Worm (Caenorhabditis elegans) whole organism, L2 larva: ENCODE results near the gene R08F11.1.

ENCODE experiments used
- C34F6.9 ChIP-seq: fragments of 150-350 bp; optimal IDR thresholded peaks from 2 replicates; lab custom pipeline; 2014; ENCODE audit warnings: missing biosample characterization, missing genetic modification characterization
- R02D3.7 ChIP-seq: fragments of 150-350 bp; optimal IDR thresholded peaks from 2 replicates; lab custom pipeline; 2014; ENCODE audit warnings: missing biosample characterization, missing genetic modification characterization
- Y55F3AM.14 ChIP-seq: fragments of 200-800 bp; sonication (Bioruptor generic); optimal IDR thresholded peaks from 2 replicates; lab custom pipeline; 2018; ENCODE audit warnings: mild to moderate bottlenecking, missing genetic modification characterization, missing compliant biosample characterization
- ZK546.5 ChIP-seq: sonication (generic microtip); optimal IDR thresholded peaks from 2 replicates; lab custom pipeline; 2017; ENCODE audit warnings: missing biosample characterization, missing genetic modification characterization
- alr-1 ChIP-seq: fragments of 150-350 bp; optimal IDR thresholded peaks from 2 replicates; lab custom pipeline; 2014; ENCODE audit warnings: missing biosample characterization, missing genetic modification characterization
- aly-2 ChIP-seq: fragments of 150-350 bp; optimal IDR thresholded peaks from 2 replicates; lab custom pipeline; 2014; ENCODE audit warnings: missing biosample characterization, missing genetic modification characterization
- ama-1 ChIP-seq: fragments of 150-350 bp; optimal IDR thresholded peaks from 2 replicates; lab custom pipeline; 2018; ENCODE audit warnings: inconsistent platforms
- blmp-1 ChIP-seq: sonication (generic microtip); optimal IDR thresholded peaks from 2 replicates; lab custom pipeline; 2017; ENCODE audit warnings: missing genetic modification characterization, mild to moderate bottlenecking, missing compliant biosample characterization, antibody characterized with exemption, moderate library complexity; ENCODE audit not compliant: insufficient read depth
- ceh-82 ChIP-seq: fragments of 150-350 bp; optimal IDR thresholded peaks from 2 replicates; lab custom pipeline; 2014; ENCODE audit warnings: missing biosample characterization, missing genetic modification characterization
- crh-2 ChIP-seq: sonication (generic microtip); optimal IDR thresholded peaks from 2 replicates; lab custom pipeline; 2017; ENCODE audit warnings: missing biosample characterization, missing genetic modification characterization
- egl-27 ChIP-seq: sonication (generic microtip); optimal IDR thresholded peaks from 3 replicates; lab custom pipeline; 2017; ENCODE audit warnings: missing biosample characterization, missing genetic modification reagents, missing genetic modification characterization
- elt-3 ChIP-seq: sonication (generic microtip); optimal IDR thresholded peaks from 2 replicates; lab custom pipeline; 2017; ENCODE audit warnings: missing biosample characterization, missing genetic modification characterization
- fos-1 ChIP-seq: fragments of 150-350 bp; optimal IDR thresholded peaks from 2 replicates; lab custom pipeline; 2014; ENCODE audit warnings: missing biosample characterization, missing genetic modification characterization
- gmeb-1 ChIP-seq: fragments of 150-350 bp; optimal IDR thresholded peaks from 2 replicates; lab custom pipeline; 2014; ENCODE audit warnings: missing biosample characterization, missing genetic modification characterization
- lin-11 ChIP-seq: fragments of 150-350 bp; sonication (generic microtip); optimal IDR thresholded peaks from 2 replicates; lab custom pipeline; 2014; ENCODE audit warnings: missing biosample characterization, missing genetic modification characterization, inconsistent platforms, mixed read lengths
- lin-13 ChIP-seq: fragments of 150-350 bp; optimal IDR thresholded peaks from 2 replicates; lab custom pipeline; 2014; ENCODE audit warnings: missing biosample characterization, missing genetic modification reagents, missing genetic modification characterization
- lin-39 ChIP-seq: fragments of 150-350 bp; optimal IDR thresholded peaks from 2 replicates; lab custom pipeline; 2014; ENCODE audit warnings: missing biosample characterization, missing genetic modification reagents, missing genetic modification characterization
- mab-5 ChIP-seq: fragments of 150-350 bp; optimal IDR thresholded peaks from 2 replicates; lab custom pipeline; 2014; ENCODE audit warnings: missing biosample characterization, missing genetic modification characterization
- mdl-1 ChIP-seq, 2 experiments: fragments of 150-350 bp in 1 of 2; sonication (generic microtip) in 1 of 2; optimal IDR thresholded peaks; 2 replicates each; lab custom pipeline; 2017; ENCODE audit warnings: missing biosample characterization in 2 of 2, missing genetic modification characterization in 2 of 2
- nhr-11 ChIP-seq: fragments of 150-350 bp; optimal IDR thresholded peaks from 2 replicates; lab custom pipeline; 2014; ENCODE audit warnings: missing biosample characterization, missing genetic modification characterization
- nhr-129 ChIP-seq: fragments of 150-350 bp; optimal IDR thresholded peaks from 2 replicates; lab custom pipeline; 2014; ENCODE audit warnings: missing biosample characterization, missing genetic modification characterization
- nhr-23 ChIP-seq: fragments of 150-350 bp; optimal IDR thresholded peaks from 2 replicates; lab custom pipeline; 2014; ENCODE audit warnings: missing biosample characterization, missing genetic modification reagents, missing genetic modification characterization
- nhr-237 ChIP-seq: fragments of 150-350 bp; optimal IDR thresholded peaks from 2 replicates; lab custom pipeline; 2014; ENCODE audit warnings: missing biosample characterization, missing genetic modification characterization
- nhr-25 ChIP-seq: fragments of 150-350 bp; sonication (generic microtip); optimal IDR thresholded peaks from 3 replicates; lab custom pipeline; 2014; ENCODE audit warnings: missing biosample characterization, missing genetic modification characterization
- nhr-6 ChIP-seq: fragments of 150-350 bp; optimal IDR thresholded peaks from 2 replicates; lab custom pipeline; 2014; ENCODE audit warnings: missing biosample characterization, missing genetic modification characterization
- skn-1 ChIP-seq: sonication (generic microtip); optimal IDR thresholded peaks from 2 replicates; lab custom pipeline; 2017; ENCODE audit warnings: missing biosample characterization, missing genetic modification characterization
- sma-3 ChIP-seq: sonication (generic microtip); optimal IDR thresholded peaks from 2 replicates; lab custom pipeline; 2016; ENCODE audit warnings: missing genetic modification reagents, missing genetic modification characterization, missing compliant biosample characterization
- sma-9 ChIP-seq, 2 experiments: fragments of 150-350 bp in 1 of 2; sonication (generic microtip) in 1 of 2; optimal IDR thresholded peaks; 2 replicates each; lab custom pipeline; 2014 to 2016; ENCODE audit warnings: missing genetic modification characterization in 2 of 2, mild to moderate bottlenecking in 1 of 2, missing biosample characterization in 1 of 2, missing compliant biosample characterization in 1 of 2, missing genetic modification reagents in 1 of 2, moderate library complexity in 1 of 2
- unc-39 ChIP-seq: fragments of 150-350 bp; optimal IDR thresholded peaks from 2 replicates; lab custom pipeline; 2014; ENCODE audit warnings: missing biosample characterization, missing genetic modification characterization
- unc-55 ChIP-seq: fragments of 150-350 bp; sonication (generic microtip); optimal IDR thresholded peaks from 3 replicates; lab custom pipeline; 2014; ENCODE audit warnings: missing biosample characterization, missing genetic modification reagents, missing genetic modification characterization
- ztf-1 ChIP-seq: fragments of 200-800 bp; sonication (Bioruptor generic); conservative IDR thresholded peaks from 2 replicates; pipeline ENCODE4 v1.3.6; 2022; ENCODE audit warnings: missing genetic modification characterization, missing compliant biosample characterization
- ztf-11 ChIP-seq: sonication (generic microtip); optimal IDR thresholded peaks from 2 replicates; lab custom pipeline; 2017; ENCODE audit warnings: missing biosample characterization, missing genetic modification characterization
- ztf-4 ChIP-seq: fragments of 150-350 bp; optimal IDR thresholded peaks from 2 replicates; lab custom pipeline; 2014; ENCODE audit warnings: missing biosample characterization, missing genetic modification characterization

Gene R08F11.1

DNA sequence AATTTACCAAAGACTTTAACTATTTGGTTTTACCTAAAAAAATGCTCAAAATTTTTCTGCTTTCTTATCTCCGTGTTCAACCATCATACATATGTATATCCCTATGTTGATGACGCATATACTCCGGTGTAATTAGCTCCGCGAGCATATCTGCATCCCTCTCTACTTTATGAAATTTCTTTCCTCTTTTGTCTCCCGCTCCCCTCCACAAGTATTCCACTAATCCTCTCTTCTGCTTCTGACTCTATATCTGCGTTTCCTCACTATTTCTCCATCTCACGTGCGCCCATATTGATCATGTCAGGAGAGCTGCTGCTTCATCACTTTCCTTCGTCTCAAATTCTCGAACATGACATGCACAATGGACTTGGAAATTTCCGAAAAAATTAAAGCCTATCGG lies 30.9 kb upstream of the R08F11.1 start, which contains the start of gene H10D18.1:
Gene H10D18.1, plus strand, starts transcription at position 277 of the 400 bp plus-strand sequence.
- TF ChIP-seq unc-55 (peak; percentile 44), lin-11 (peak; percentile 16), nhr-129 (peak; percentile 5), ZK546.5 (tag; lab: Kevin White, UChicago) (no peak), sma-3 (no peak), C34F6.9 (tag; lab: Kevin White, UChicago) (peak; percentile 35), lin-13 (GFP tag; lab: Kevin White, UChicago) (no peak), ztf-4 (tag; lab: Kevin White, UChicago) (no peak), crh-2 (tag; lab: Kevin White, UChicago) (peak; percentile 0), ztf-1 (GFP tag; lab: Robert Waterston, UW) (no peak), R02D3.7 (tag; lab: Kevin White, UChicago) (no peak), sma-9 (GFP tag; optimal IDR thresholded peaks at IDR 0.05; lab: Kevin White, UChicago) (peak; percentile 3), sma-9 (tag; optimal IDR thresholded peaks at IDR 0.05; lab: Kevin White, UChicago) (no peak)

DNA sequence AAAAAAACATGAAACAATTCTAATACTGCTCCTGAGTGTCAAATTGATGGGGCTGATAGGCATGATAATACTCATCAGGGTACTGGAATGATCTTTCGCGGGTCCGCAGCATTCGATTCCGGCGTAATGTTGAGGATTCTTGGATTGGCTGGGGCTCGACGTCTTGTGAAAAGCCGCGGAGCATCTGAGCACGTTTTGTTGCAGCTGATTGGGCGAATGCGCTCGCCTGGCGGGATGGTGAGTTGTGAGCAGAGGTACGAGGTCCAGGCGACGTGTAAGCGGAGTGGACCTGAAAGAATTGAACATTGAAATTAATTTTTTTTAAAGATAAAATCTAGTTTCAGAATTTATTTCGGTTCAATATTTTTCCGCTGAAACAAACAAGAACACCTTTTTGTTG lies 30.0 kb upstream of the R08F11.1 start:
- TF ChIP-seq skn-1 = no peak
- TF ChIP-seq unc-39 (tag; lab: Kevin White, UChicago) = no peak
- no peak for TF ChIP-seq nhr-25 (tag; lab: Kevin White, UChicago)
- no peak for TF ChIP-seq sma-9 (GFP tag; optimal IDR thresholded peaks at IDR 0.05; lab: Kevin White, UChicago)
- no peak for TF ChIP-seq sma-9 (tag; optimal IDR thresholded peaks at IDR 0.05; lab: Kevin White, UChicago)
- no peak for TF ChIP-seq C34F6.9 (tag; lab: Kevin White, UChicago)
- no peak for TF ChIP-seq ama-1 (lab: Kevin White, UChicago)
- TF ChIP-seq ztf-4 (tag; lab: Kevin White, UChicago) = no peak
- TF ChIP-seq ztf-11 (tag; lab: Kevin White, UChicago) = no peak
- TF ChIP-seq nhr-23 (tag; lab: Kevin White, UChicago) = no peak
- no peak for TF ChIP-seq nhr-6 (tag; lab: Kevin White, UChicago)
- no peak for TF ChIP-seq Y55F3AM.14 (GFP tag; lab: Kevin White, UChicago)
- TF ChIP-seq gmeb-1 (tag; lab: Kevin White, UChicago) = no peak
- no peak for TF ChIP-seq nhr-237 (tag; lab: Kevin White, UChicago)
- TF ChIP-seq mdl-1 (tag; optimal IDR thresholded peaks at IDR 0.05; lab: Kevin White, UChicago) = no peak
- TF ChIP-seq lin-11 = no peak
- TF ChIP-seq, all 48 proteins: peak for 0

DNA sequence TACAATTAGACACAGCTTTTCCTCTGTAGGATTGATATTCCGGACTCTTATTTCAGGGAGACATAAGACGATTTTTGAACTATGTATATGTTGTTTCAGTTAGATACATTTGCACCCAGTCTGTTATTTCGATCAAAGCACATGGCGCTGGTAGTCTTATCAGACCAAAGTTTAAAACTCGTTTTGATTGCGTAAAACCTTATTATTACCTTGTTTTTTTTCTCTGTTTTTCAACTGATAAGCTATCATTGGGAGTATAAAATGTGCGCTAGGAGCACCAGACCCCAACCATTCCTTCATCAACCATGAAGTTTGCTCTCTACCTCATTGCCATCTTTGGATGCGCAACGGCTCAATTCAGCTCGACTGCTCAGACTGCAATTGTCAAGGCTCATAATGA lies 28.3 kb upstream of the R08F11.1 start, which contains the start of gene scl-12:
Gene scl-12, plus strand, starts transcription at position 301 of the 400 bp plus-strand sequence.
- no peak for TF ChIP-seq skn-1
- no peak for TF ChIP-seq egl-27
- no peak for TF ChIP-seq lin-39 (tag; lab: Kevin White, UChicago)
- TF ChIP-seq alr-1 (tag; lab: Kevin White, UChicago) = no peak
- no peak for TF ChIP-seq aly-2 (tag; lab: Kevin White, UChicago)
- no peak for TF ChIP-seq blmp-1 (tag; lab: Kevin White, UChicago)
- TF ChIP-seq ceh-82 (tag; lab: Kevin White, UChicago) = no peak
- TF ChIP-seq ztf-11 (tag; lab: Kevin White, UChicago) = no peak
- no peak for TF ChIP-seq Y55F3AM.14 (GFP tag; lab: Kevin White, UChicago)
- no peak for TF ChIP-seq elt-3
- TF ChIP-seq nhr-25 (tag; lab: Kevin White, UChicago) = no peak
- no peak for TF ChIP-seq fos-1
- no peak for TF ChIP-seq nhr-129
- no peak for TF ChIP-seq crh-2 (tag; lab: Kevin White, UChicago)
- no peak for TF ChIP-seq ztf-4 (tag; lab: Kevin White, UChicago)
- TF ChIP-seq nhr-11 (tag; lab: Kevin White, UChicago) = no peak
- no peak for TF ChIP-seq mab-5 (tag; lab: Kevin White, UChicago)

DNA sequence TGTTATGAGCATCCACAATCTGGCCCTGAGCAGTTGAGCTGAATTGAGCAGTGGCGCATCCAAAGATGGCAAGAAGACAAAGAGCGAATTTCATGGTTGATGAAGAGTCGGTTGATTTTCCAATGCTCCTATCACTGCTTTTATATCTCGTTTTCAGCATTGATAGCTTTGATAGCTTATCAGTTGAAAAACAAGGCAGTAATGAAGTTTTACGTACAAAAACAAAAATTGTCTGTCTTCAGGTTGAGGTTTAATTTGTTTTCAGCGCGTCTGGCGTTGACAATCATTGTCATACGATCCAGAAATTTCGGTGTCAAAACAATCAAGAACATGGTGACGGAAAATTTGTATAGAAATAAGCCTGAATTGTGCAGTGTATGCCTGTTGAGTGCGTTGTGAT lies 27.5 kb upstream of the R08F11.1 start, which contains the start of gene scl-13:
Gene scl-13, minus strand, starts transcription at position 101 of the 400 bp plus-strand sequence.
- no peak for TF ChIP-seq egl-27
- TF ChIP-seq nhr-23 (tag; lab: Kevin White, UChicago) = no peak
- no peak for TF ChIP-seq Y55F3AM.14 (GFP tag; lab: Kevin White, UChicago)
- TF ChIP-seq ztf-1 (GFP tag; lab: Robert Waterston, UW) = no peak

DNA sequence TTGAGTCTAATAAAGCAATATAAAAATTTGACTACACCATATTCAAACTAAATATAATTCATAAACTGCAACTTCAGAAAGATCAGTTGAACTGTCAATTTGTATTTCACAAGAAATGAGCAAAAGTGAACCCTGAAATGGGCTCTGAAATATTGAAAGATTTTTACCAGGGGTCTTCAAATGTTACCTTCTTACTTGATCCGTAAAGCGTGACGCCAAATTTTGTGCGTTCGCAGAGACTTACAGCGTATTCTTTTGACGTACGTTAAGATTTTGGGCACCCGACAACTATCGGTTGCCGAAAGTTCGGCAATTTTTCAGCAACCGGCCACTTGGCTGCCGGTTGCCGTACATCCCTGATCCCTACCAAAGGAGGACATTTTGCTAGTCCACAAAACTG lies 26.0 kb upstream of the R08F11.1 start:
- TF ChIP-seq ztf-11 (tag; lab: Kevin White, UChicago) (no peak), blmp-1 (tag; lab: Kevin White, UChicago) (no peak), ceh-82 (tag; lab: Kevin White, UChicago) (no peak), ztf-4 (tag; lab: Kevin White, UChicago) (no peak), nhr-6 (tag; lab: Kevin White, UChicago) (no peak), lin-13 (GFP tag; lab: Kevin White, UChicago) (no peak), mdl-1 (tag; optimal IDR thresholded peaks at IDR 0.05; lab: Kevin White, UChicago) (no peak), ZK546.5 (tag; lab: Kevin White, UChicago) (no peak)
